Fruit fly (Drosophila melanogaster) whole organism, embryonic: ENCODE measurements around the gene CG31867.
A peak's percentile ranks its signal among the peaks of the same experiment; 100 is the strongest.

ENCODE experiments used
- Adf1 ChIP-seq: fragments of 200-800 bp; sonication (Bioruptor generic); IDR thresholded peaks from 2 replicates; pipeline ENCODE4 v1.3.6; 2022; ENCODE audit warnings: missing biosample characterization, missing genetic modification characterization
- CG12104 ChIP-seq: fragments of 200-800 bp; sonication (Bioruptor generic); optimal IDR thresholded peaks from 3 replicates; lab custom pipeline; 2016; ENCODE audit warnings: missing biosample characterization, missing genetic modification characterization
- CG13123 ChIP-seq: fragments of 200-800 bp; sonication (Bioruptor generic); optimal IDR thresholded peaks from 2 replicates; lab custom pipeline; 2016; ENCODE audit warnings: missing biosample characterization, missing genetic modification characterization
- CG13894 ChIP-seq: fragments of 200-800 bp; sonication (Bioruptor generic); optimal IDR thresholded peaks from 3 replicates; lab custom pipeline; 2018; ENCODE audit warnings: missing biosample characterization, mild to moderate bottlenecking, missing genetic modification characterization, moderate library complexity
- CG14014 ChIP-seq: fragments of 200-800 bp; sonication (Bioruptor generic); IDR thresholded peaks from 2 replicates; pipeline ENCODE4 v1.3.6; 2022; ENCODE audit warnings: missing biosample characterization, missing genetic modification characterization
- CG14860 ChIP-seq: fragments of 200-800 bp; sonication (Bioruptor generic); IDR thresholded peaks from 3 replicates; pipeline ENCODE4 v1.3.6; 2022; ENCODE audit warnings: missing biosample characterization, missing genetic modification characterization; ENCODE audit not compliant: partially characterized antibody
- CG15269 ChIP-seq: fragments of 200-800 bp; sonication (Bioruptor generic); optimal IDR thresholded peaks from 2 replicates; lab custom pipeline; 2018; ENCODE audit warnings: missing biosample characterization, mild to moderate bottlenecking, missing genetic modification characterization, moderate library complexity
- CG15479 ChIP-seq: fragments of 200-800 bp; sonication (Bioruptor generic); optimal IDR thresholded peaks from 3 replicates; lab custom pipeline; 2019; ENCODE audit warnings: missing biosample characterization, mild to moderate bottlenecking, missing genetic modification characterization, moderate library complexity
- CG17385 ChIP-seq: fragments of 200-800 bp; sonication (Bioruptor generic); optimal IDR thresholded peaks from 3 replicates; lab custom pipeline; 2018; ENCODE audit warnings: missing biosample characterization, mild to moderate bottlenecking, missing genetic modification characterization
- CG1832 ChIP-seq: fragments of 200-800 bp; sonication (Bioruptor generic); optimal IDR thresholded peaks from 2 replicates; lab custom pipeline; 2017; ENCODE audit warnings: missing biosample characterization, mild to moderate bottlenecking, missing genetic modification characterization, inconsistent platforms
- CG18599 ChIP-seq: fragments of 200-800 bp; sonication (Bioruptor generic); optimal IDR thresholded peaks from 3 replicates; lab custom pipeline; 2017; ENCODE audit warnings: missing biosample characterization, missing genetic modification characterization, mild to moderate bottlenecking, moderate library complexity, missing genetic modification reagents
- CG42726 ChIP-seq: fragments of 200-800 bp; sonication (Bioruptor generic); IDR thresholded peaks from 2 replicates; pipeline ENCODE4 v1.3.6; 2022; ENCODE audit warnings: missing biosample characterization, missing genetic modification characterization; ENCODE audit not compliant: partially characterized antibody
- CG4404 ChIP-seq: fragments of 200-800 bp; sonication (Bioruptor generic); IDR thresholded peaks from 2 replicates; pipeline ENCODE4 v1.3.6; 2022; ENCODE audit warnings: missing biosample characterization, missing genetic modification characterization
- CG4820 ChIP-seq: fragments of 200-800 bp; sonication (Bioruptor generic); optimal IDR thresholded peaks from 3 replicates; lab custom pipeline; 2016; ENCODE audit warnings: missing biosample characterization, missing genetic modification characterization
- CG5180 ChIP-seq: fragments of 200-800 bp; sonication (Bioruptor generic); optimal IDR thresholded peaks from 3 replicates; lab custom pipeline; 2017; ENCODE audit warnings: missing biosample characterization, missing genetic modification characterization, mild to moderate bottlenecking, moderate library complexity, missing genetic modification reagents
- CG7839 ChIP-seq: fragments of 200-800 bp; sonication (Bioruptor generic); optimal IDR thresholded peaks from 3 replicates; lab custom pipeline; 2018; ENCODE audit warnings: missing biosample characterization, mild to moderate bottlenecking, missing genetic modification characterization, moderate library complexity
- CHES-1-like ChIP-seq: fragments of 200-800 bp; sonication (Bioruptor generic); optimal IDR thresholded peaks from 2 replicates; lab custom pipeline; 2016; ENCODE audit warnings: missing biosample characterization, missing genetic modification characterization
- Dref ChIP-seq: fragments of 200-800 bp; sonication (Bioruptor generic); IDR thresholded peaks from 2 replicates; pipeline ENCODE4 v1.3.6; 2022; ENCODE audit warnings: missing biosample characterization, missing genetic modification characterization
- Hr3 ChIP-seq: fragments of 200-800 bp; sonication (Bioruptor generic); optimal IDR thresholded peaks from 3 replicates; lab custom pipeline; 2016; ENCODE audit warnings: missing biosample characterization, missing genetic modification characterization
- Kr ChIP-seq: fragments of 200-800 bp; sonication (Bioruptor generic); optimal IDR thresholded peaks from 2 replicates; lab custom pipeline; 2017; ENCODE audit warnings: missing biosample characterization, mild to moderate bottlenecking, missing genetic modification characterization
- MBD-R2 ChIP-seq: fragments of 200-800 bp; sonication (Bioruptor generic); IDR thresholded peaks from 2 replicates; pipeline ENCODE4 v1.3.6; 2022; ENCODE audit warnings: missing biosample characterization, missing genetic modification characterization
- Mes4 ChIP-seq: fragments of 200-800 bp; sonication (Bioruptor generic); optimal IDR thresholded peaks from 2 replicates; lab custom pipeline; 2016; ENCODE audit warnings: missing biosample characterization, missing genetic modification characterization
- NfI ChIP-seq: fragments of 200-800 bp; sonication (Bioruptor generic); optimal IDR thresholded peaks from 3 replicates; lab custom pipeline; 2018; ENCODE audit warnings: missing biosample characterization, mild to moderate bottlenecking, missing genetic modification characterization, moderate library complexity
- Sin3A ChIP-seq: fragments of >200 bp; optimal IDR thresholded peaks from 2 replicates; lab custom pipeline; 2018
- Stat92E ChIP-seq, 3 experiments: fragments of >200 bp in 2 of 3; fragments of 200-800 bp in 1 of 3; sonication (Bioruptor generic) in 1 of 3; optimal IDR thresholded peaks; 2 replicates each; lab custom pipeline; 2017 to 2019; ENCODE audit warnings: missing biosample characterization in 3 of 3, missing genetic modification characterization in 3 of 3, mild to moderate bottlenecking in 1 of 3, moderate library complexity in 1 of 3
- abd-A ChIP-seq: fragments of 200-800 bp; sonication (Bioruptor generic); optimal IDR thresholded peaks from 3 replicates; lab custom pipeline; 2019; ENCODE audit warnings: missing biosample characterization, mild to moderate bottlenecking, missing genetic modification characterization, moderate library complexity
- amos ChIP-seq: fragments of 200-800 bp; sonication (Bioruptor generic); IDR thresholded peaks from 2 replicates; pipeline ENCODE4 v1.3.6; 2022; ENCODE audit warnings: missing biosample characterization, missing genetic modification characterization; ENCODE audit not compliant: partially characterized antibody
- ara ChIP-seq: fragments of 200-800 bp; sonication (Bioruptor generic); IDR thresholded peaks from 2 replicates; pipeline ENCODE4 v1.3.6; 2022; ENCODE audit warnings: missing biosample characterization, missing genetic modification characterization
- ase ChIP-seq: fragments of 200-800 bp; sonication (Bioruptor generic); IDR thresholded peaks from 3 replicates; pipeline ENCODE4 v1.3.6; 2022; ENCODE audit warnings: missing biosample characterization, missing genetic modification characterization
- bcd ChIP-seq: fragments of 200-800 bp; sonication (Bioruptor generic); optimal IDR thresholded peaks from 2 replicates; lab custom pipeline; 2017; ENCODE audit warnings: missing biosample characterization, mild to moderate bottlenecking, missing genetic modification characterization
- cato ChIP-seq: fragments of 200-800 bp; sonication (Bioruptor generic); optimal IDR thresholded peaks from 2 replicates; lab custom pipeline; 2016; ENCODE audit warnings: missing biosample characterization, missing genetic modification characterization, borderline replicate concordance
- dmrt99B ChIP-seq: fragments of 200-800 bp; sonication (Bioruptor generic); optimal IDR thresholded peaks from 2 replicates; lab custom pipeline; 2018; ENCODE audit warnings: missing biosample characterization, mild to moderate bottlenecking, missing genetic modification characterization, moderate library complexity
- esg ChIP-seq: fragments of 200-800 bp; sonication (Bioruptor generic); conservative IDR thresholded peaks from 2 replicates; pipeline ENCODE4 v1.3.6; 2022; ENCODE audit warnings: missing biosample characterization, missing genetic modification characterization
- exex ChIP-seq: fragments of 200-800 bp; sonication (Bioruptor generic); optimal IDR thresholded peaks from 4 replicates; lab custom pipeline; 2018; ENCODE audit warnings: missing biosample characterization, mild to moderate bottlenecking, missing genetic modification characterization, moderate library complexity
- fd96Cb ChIP-seq: fragments of 200-800 bp; sonication (Bioruptor generic); optimal IDR thresholded peaks from 2 replicates; lab custom pipeline; 2018; ENCODE audit warnings: missing biosample characterization, mild to moderate bottlenecking, missing genetic modification characterization, moderate library complexity
- gro ChIP-seq: fragments of 200-800 bp; sonication (Bioruptor generic); optimal IDR thresholded peaks from 2 replicates; lab custom pipeline; 2016; ENCODE audit warnings: missing biosample characterization, missing genetic modification characterization
- hb ChIP-seq: fragments of 200-800 bp; sonication (Bioruptor generic); IDR thresholded peaks from 3 replicates; pipeline ENCODE4 v1.3.6; 2022; ENCODE audit warnings: missing biosample characterization, missing genetic modification characterization; ENCODE audit not compliant: partially characterized antibody
- nau ChIP-seq: fragments of 200-800 bp; sonication (Bioruptor generic); optimal IDR thresholded peaks from 3 replicates; lab custom pipeline; 2017; ENCODE audit warnings: missing biosample characterization, mild to moderate bottlenecking, missing genetic modification characterization, missing genetic modification reagents
- phol ChIP-seq: fragments of 200-800 bp; sonication (Bioruptor generic); optimal IDR thresholded peaks from 3 replicates; lab custom pipeline; 2018; ENCODE audit warnings: missing biosample characterization, mild to moderate bottlenecking, missing genetic modification characterization, moderate library complexity
- pzg ChIP-seq: fragments of 200-800 bp; sonication (Bioruptor generic); optimal IDR thresholded peaks from 3 replicates; lab custom pipeline; 2018; ENCODE audit warnings: missing biosample characterization, mild to moderate bottlenecking, missing genetic modification characterization, moderate library complexity
- rib ChIP-seq: fragments of 200-800 bp; sonication (Bioruptor generic); IDR thresholded peaks from 2 replicates; pipeline ENCODE4 v1.3.6; 2022; ENCODE audit warnings: missing biosample characterization, missing genetic modification characterization
- row ChIP-seq: fragments of 200-800 bp; sonication (Bioruptor generic); IDR thresholded peaks from 3 replicates; pipeline ENCODE4 v1.3.6; 2022; ENCODE audit warnings: missing biosample characterization, missing genetic modification characterization
- schlank ChIP-seq: fragments of 200-800 bp; sonication (Bioruptor generic); optimal IDR thresholded peaks from 2 replicates; lab custom pipeline; 2018; ENCODE audit warnings: missing biosample characterization, mild to moderate bottlenecking, missing genetic modification characterization
- slou ChIP-seq: fragments of 200-800 bp; sonication (Bioruptor generic); optimal IDR thresholded peaks from 3 replicates; lab custom pipeline; 2016; ENCODE audit warnings: missing biosample characterization, missing genetic modification characterization
- slp2 ChIP-seq: fragments of 200-800 bp; sonication (Bioruptor generic); optimal IDR thresholded peaks from 2 replicates; lab custom pipeline; 2016; ENCODE audit warnings: missing biosample characterization, missing genetic modification characterization
- tio ChIP-seq: fragments of 200-800 bp; sonication (Bioruptor generic); optimal IDR thresholded peaks from 2 replicates; lab custom pipeline; 2017; ENCODE audit warnings: missing biosample characterization, missing genetic modification characterization, inconsistent platforms
- ttk ChIP-seq: fragments of 200-800 bp; sonication (Bioruptor generic); IDR thresholded peaks from 2 replicates; pipeline ENCODE4 v2.1.2; 2022; ENCODE audit warnings: missing biosample characterization, missing genetic modification characterization
- unc-4 ChIP-seq: fragments of 200-800 bp; sonication (Bioruptor generic); IDR thresholded peaks from 2 replicates; pipeline ENCODE4 v1.3.6; 2022; ENCODE audit warnings: missing biosample characterization, missing genetic modification characterization; ENCODE audit not compliant: partially characterized antibody
- zen2 ChIP-seq: fragments of 200-800 bp; sonication (Bioruptor generic); IDR thresholded peaks from 3 replicates; pipeline ENCODE4 v1.3.6; 2022; ENCODE audit warnings: missing biosample characterization, missing genetic modification characterization; ENCODE audit not compliant: partially characterized antibody
- zf30C ChIP-seq: fragments of 200-800 bp; sonication (Bioruptor generic); optimal IDR thresholded peaks from 3 replicates; lab custom pipeline; 2018; ENCODE audit warnings: missing biosample characterization, mild to moderate bottlenecking, missing genetic modification characterization

Gene CG31867

dm6 chr2L:11178826-11179391, 33.7 kb upstream of the CG31867 start, which contains the start of gene Boh2 (continued):
- TF ChIP-seq rib (GFP tag; lab: Robert Waterston, UW) (no peak), hb (GFP tag; lab: Robert Waterston, UW) (no peak), Adf1 (GFP tag; lab: Robert Waterston, UW) (no peak), gro (GFP tag; lab: Kevin White, UChicago) (peak; percentile 15), slou (GFP tag; lab: Kevin White, UChicago) (no peak), zf30C (GFP tag; lab: Kevin White, UChicago) (peak; percentile 28), CG1832 (GFP tag; lab: Kevin White, UChicago) (no peak), slp2 (GFP tag; lab: Kevin White, UChicago) (no peak), CHES-1-like (GFP tag; lab: Kevin White, UChicago) (no peak), Hr3 (GFP tag; lab: Kevin White, UChicago) (no peak), CG7839 (no peak), NfI (GFP tag; lab: Kevin White, UChicago) (no peak), CG13894 (tag; lab: Kevin White, UChicago) (no peak), ase (GFP tag; lab: Robert Waterston, UW) (no peak), Mes4 (GFP tag; lab: Kevin White, UChicago) (no peak), CG4404 (GFP tag; lab: Robert Waterston, UW) (no peak), ara (GFP tag; lab: Robert Waterston, UW) (no peak), CG5180 (GFP tag; lab: Kevin White, UChicago) (peak; percentile 8), bcd (no peak), CG13123 (GFP tag; lab: Kevin White, UChicago) (no peak), schlank (tag; lab: Kevin White, UChicago) (no peak), MBD-R2 (GFP tag; lab: Robert Waterston, UW) (peak; percentile 24; the same call in 1 of the 2 replicates), CG15479 (GFP tag; lab: Kevin White, UChicago) (peak; percentile 58), dmrt99B (tag; lab: Kevin White, UChicago) (no peak), pzg (GFP tag; lab: Kevin White, UChicago) (peak; percentile 44), CG18599 (no peak), Sin3A (lab: Kevin White, UChicago) (peak; percentile 57), Kr (no peak), CG15269 (tag; lab: Kevin White, UChicago) (no peak), row (GFP tag; lab: Robert Waterston, UW) (no peak; the same call in 2 of the 3 replicates), fd96Cb (tag; lab: Kevin White, UChicago) (no peak), phol (peak; percentile 8), CG42726 (GFP tag; lab: Robert Waterston, UW) (no peak), cato (GFP tag; lab: Kevin White, UChicago) (no peak), CG12104 (GFP tag; lab: Kevin White, UChicago) (no peak), Stat92E (GFP tag; optimal IDR thresholded peaks at IDR 0.05; lab: Kevin White, UChicago) (no peak), CG14860 (GFP tag; lab: Robert Waterston, UW) (no peak), ttk (no peak), CG17385 (GFP tag; lab: Kevin White, UChicago) (no peak), CG4820 (GFP tag; lab: Kevin White, UChicago) (no peak), esg (no peak), amos (GFP tag; lab: Robert Waterston, UW) (no peak), abd-A (tag; lab: Kevin White, UChicago) (no peak), nau (GFP tag; lab: Kevin White, UChicago) (no peak), tio (GFP tag; lab: Kevin White, UChicago) (no peak), unc-4 (GFP tag; lab: Robert Waterston, UW) (no peak), exex (tag; lab: Kevin White, UChicago) (no peak), Dref (GFP tag; lab: Robert Waterston, UW) (peak; percentile 57), CG14014 (GFP tag; lab: Robert Waterston, UW) (no peak), zen2 (GFP tag; lab: Robert Waterston, UW) (no peak)
